Fruit fly (Drosophila melanogaster): ENCODE data around the gene CG31642.

CG31642 gene

dm6 chr2L:6080329-6080728, 38.0 kb upstream of the CG31642 start (continued):
- no peak for TF ChIP-seq Atf-2 (GFP tag; optimal IDR thresholded peaks at IDR 0.05)
- no peak for TF ChIP-seq CG11456 (GFP tag; IDR thresholded peaks at IDR 0.05)
- TF ChIP-seq dan (GFP tag; IDR thresholded peaks at IDR 0.05), result no peak
- no peak for TF ChIP-seq CG31224 (GFP tag; IDR thresholded peaks at IDR 0.05)
- peak; percentile 61 for TF ChIP-seq sug (tag; optimal IDR thresholded peaks at IDR 0.05)
- TF ChIP-seq Gug (GFP tag; IDR thresholded peaks at IDR 0.05), result no peak
- TF ChIP-seq CG7745 (tag; optimal IDR thresholded peaks at IDR 0.05), result no peak
- no peak for TF ChIP-seq lmd (GFP tag; IDR thresholded peaks at IDR 0.05)
- no peak for TF ChIP-seq CG2202 (tag; optimal IDR thresholded peaks at IDR 0.05)
- TF ChIP-seq CG6175 (GFP tag; IDR thresholded peaks at IDR 0.05), result 0 out of 3 replicates have a peak, but pooled peaks have one; percentile 14
- peak; percentile 41 for TF ChIP-seq caup (GFP tag; optimal IDR thresholded peaks at IDR 0.05; ENCODE audit: severe bottlenecking)
- TF ChIP-seq CG17568 (GFP tag; optimal IDR thresholded peaks at IDR 0.05), result no peak
- TF ChIP-seq fd3F (GFP tag; optimal IDR thresholded peaks at IDR 0.05), result no peak
- no peak for TF ChIP-seq CG1792 (GFP tag; optimal IDR thresholded peaks at IDR 0.05)
- no peak for TF ChIP-seq Taf1 (GFP tag; IDR thresholded peaks at IDR 0.05)
- peak; percentile 5 for TF ChIP-seq schlank (tag; optimal IDR thresholded peaks at IDR 0.05)
- TF ChIP-seq psq (GFP tag; optimal IDR thresholded peaks at IDR 0.05), result no peak
- no peak for TF ChIP-seq lilli (GFP tag; optimal IDR thresholded peaks at IDR 0.05)
- no peak for TF ChIP-seq CG4404 (GFP tag; IDR thresholded peaks at IDR 0.05)
- no peak for TF ChIP-seq pum (GFP tag; optimal IDR thresholded peaks at IDR 0.05)
- TF ChIP-seq Mad (GFP tag; optimal IDR thresholded peaks at IDR 0.05), result no peak
- TF ChIP-seq CG5953 (GFP tag; IDR thresholded peaks at IDR 0.05), result no peak
- TF ChIP-seq Meics (GFP tag; optimal IDR thresholded peaks at IDR 0.05), result peak; percentile 18
- TF ChIP-seq lbe (GFP tag; optimal IDR thresholded peaks at IDR 0.05), result no peak
- TF ChIP-seq CG17912 (GFP tag; optimal IDR thresholded peaks at IDR 0.05), result no peak
- no peak for TF ChIP-seq Doc3 (GFP tag; IDR thresholded peaks at IDR 0.05; ENCODE audit: partially characterized antibody)
- no peak for TF ChIP-seq CG2120 (GFP tag; optimal IDR thresholded peaks at IDR 0.05)
- TF ChIP-seq ftz-f1 (GFP tag; optimal IDR thresholded peaks at IDR 0.05), result no peak
- no peak for TF ChIP-seq CG8290 (GFP tag; optimal IDR thresholded peaks at IDR 0.05)
- peak in 1 of 2 experiments; percentile 38 for TF ChIP-seq CG8290 (tag; optimal IDR thresholded peaks at IDR 0.05)
- no peak for TF ChIP-seq Nf-YA (GFP tag; IDR thresholded peaks at IDR 0.05)
- TF ChIP-seq rib (GFP tag; IDR thresholded peaks at IDR 0.05), result no peak
- TF ChIP-seq sd (tag; optimal IDR thresholded peaks at IDR 0.05), result peak; percentile 37
- no peak for TF ChIP-seq Sox102F (GFP tag; optimal IDR thresholded peaks at IDR 0.05)

- TF ChIP-seq Nf-YC (tag; optimal IDR thresholded peaks at IDR 0.05), result no peak
- no peak for TF ChIP-seq CG6175 (GFP tag; IDR thresholded peaks at IDR 0.05)
- no peak for TF ChIP-seq Dll (GFP tag; IDR thresholded peaks at IDR 0.05; ENCODE audit: partially characterized antibody)
- TF ChIP-seq nau (GFP tag; optimal IDR thresholded peaks at IDR 0.05), result no peak
- TF ChIP-seq CG1233 (GFP tag; optimal IDR thresholded peaks at IDR 0.05), result no peak
- TF ChIP-seq ato (GFP tag; IDR thresholded peaks at IDR 0.05; ENCODE audit: partially characterized antibody), result 0 out of 2 replicates have a peak, but pooled peaks have one; percentile 15
- TF ChIP-seq CG2120 (GFP tag; optimal IDR thresholded peaks at IDR 0.05), result no peak
- no peak for TF ChIP-seq Max (GFP tag; optimal IDR thresholded peaks at IDR 0.05)
- no peak for TF ChIP-seq zen2 (GFP tag; IDR thresholded peaks at IDR 0.05; ENCODE audit: partially characterized antibody)
- TF ChIP-seq da (GFP tag; optimal IDR thresholded peaks at IDR 0.05), result peak; percentile 5
- no peak for TF ChIP-seq Kr (GFP tag; optimal IDR thresholded peaks at IDR 0.05)
- TF ChIP-seq Usf (GFP tag; optimal IDR thresholded peaks at IDR 0.05), result no peak
- TF ChIP-seq bsh (GFP tag; optimal IDR thresholded peaks at IDR 0.05), result no peak
- no peak for TF ChIP-seq CG12104 (GFP tag; optimal IDR thresholded peaks at IDR 0.05)
- no peak for TF ChIP-seq CG12659 (GFP tag; optimal IDR thresholded peaks at IDR 0.05)
- no peak for TF ChIP-seq sqz (GFP tag; optimal IDR thresholded peaks at IDR 0.05)
- TF ChIP-seq sisA (GFP tag; IDR thresholded peaks at IDR 0.05), result no peak
- no peak for TF ChIP-seq vnd (GFP tag; IDR thresholded peaks at IDR 0.05; ENCODE audit: partially characterized antibody)
- TF ChIP-seq Fer3 (tag; optimal IDR thresholded peaks at IDR 0.05), result no peak
- TF ChIP-seq CG12155 (GFP tag; optimal IDR thresholded peaks at IDR 0.05), result peak; percentile 6
Measured at dm6 chr2L:6081134-6081832, 37.0 kb upstream of the CG31642 start.

Measured in whole organism, embryonic.